Worm (Caenorhabditis elegans) whole organism, midembryonic: ENCODE results near the gene pxf-1.

Source experiments
- T22C8.4 ChIP-seq: fragments of 200-800 bp; sonication (Bioruptor generic); IDR thresholded peaks from 2 replicates; pipeline ENCODE4 v1.3.6; 2022; ENCODE audit warnings: missing genetic modification characterization, missing compliant biosample characterization
- cog-1 ChIP-seq: sonication (generic microtip); optimal IDR thresholded peaks from 2 replicates; lab custom pipeline; 2016; ENCODE audit warnings: missing genetic modification characterization, missing compliant biosample characterization
- flt-1 ChIP-seq: fragments of 200-800 bp; sonication (Bioruptor generic); IDR thresholded peaks from 2 replicates; pipeline ENCODE4 v1.3.6; 2022; ENCODE audit warnings: missing genetic modification characterization, missing compliant biosample characterization
- klf-2 ChIP-seq: fragments of 200-800 bp; sonication (Bioruptor generic); conservative IDR thresholded peaks from 2 replicates; pipeline ENCODE4 v1.3.6; 2022; ENCODE audit warnings: missing genetic modification reagents, missing genetic modification characterization, missing compliant biosample characterization
- med-1 ChIP-seq: sonication (generic microtip); optimal IDR thresholded peaks from 2 replicates; lab custom pipeline; 2017; ENCODE audit warnings: missing genetic modification characterization, mild to moderate bottlenecking, missing compliant biosample characterization, antibody characterized with exemption, missing genetic modification reagents; ENCODE audit not compliant: insufficient read depth
- ref-1 ChIP-seq: fragments of 200-800 bp; sonication (Bioruptor generic); conservative IDR thresholded peaks from 2 replicates; pipeline ENCODE4 v1.3.6; 2022; ENCODE audit warnings: missing genetic modification reagents, missing genetic modification characterization, missing compliant biosample characterization
- tab-1 ChIP-seq: fragments of 200-800 bp; sonication (Bioruptor generic); IDR thresholded peaks from 2 replicates; pipeline ENCODE4 v1.3.6; 2022; ENCODE audit warnings: missing genetic modification characterization, missing compliant biosample characterization
- ztf-23 ChIP-seq: fragments of 200-800 bp; sonication (Bioruptor generic); IDR thresholded peaks from 2 replicates; pipeline ENCODE4 v1.3.6; 2022; ENCODE audit warnings: missing genetic modification reagents, missing genetic modification characterization, missing compliant biosample characterization
- ztf-29 ChIP-seq: fragments of 200-800 bp; sonication (Bioruptor generic); IDR thresholded peaks from 2 replicates; pipeline ENCODE4 v1.3.6; 2022; ENCODE audit warnings: missing genetic modification reagents, missing genetic modification characterization, missing compliant biosample characterization

The pxf-1 gene

ce11 chrIV:10137804-10138203 is 36.3 kb downstream of the pxf-1 start, which contains the start of gene K08F4.12:
K08F4.12 (plus strand) TSS chrIV:10138104.
- TF ChIP-seq klf-2: no peak
- no peak for TF ChIP-seq ztf-23 (GFP tag; lab: Robert Waterston, UW)
- TF ChIP-seq ref-1 (GFP tag; lab: Robert Waterston, UW): no peak
- TF ChIP-seq med-1 (GFP tag; lab: Kevin White, UChicago): no peak
- no peak for TF ChIP-seq T22C8.4
- no peak for TF ChIP-seq tab-1 (GFP tag; lab: Robert Waterston, UW)
- TF ChIP-seq cog-1: no peak
- TF ChIP-seq ztf-29 (GFP tag; lab: Robert Waterston, UW): no peak
- TF ChIP-seq flt-1 (GFP tag; lab: Robert Waterston, UW): no peak

ce11 chrIV:10135817-10136216 is 38.3 kb downstream of the pxf-1 start, which contains the start of gene K08F4.5:
K08F4.5 (minus strand) TSS chrIV:10135917.
- TF ChIP-seq klf-2: no peak

ce11 chrIV:10129957-10130356 is 44.2 kb downstream of the pxf-1 start, which contains the start of gene glt-3:
glt-3 (plus strand) TSS chrIV:10130257.
- no peak for TF ChIP-seq T22C8.4
- no peak for TF ChIP-seq med-1 (GFP tag; lab: Kevin White, UChicago)
- no peak for TF ChIP-seq cog-1
- no peak for TF ChIP-seq tab-1 (GFP tag; lab: Robert Waterston, UW)
- TF ChIP-seq klf-2: no peak
- no peak for TF ChIP-seq ztf-23 (GFP tag; lab: Robert Waterston, UW)
- no peak for TF ChIP-seq ztf-29 (GFP tag; lab: Robert Waterston, UW)
- TF ChIP-seq flt-1 (GFP tag; lab: Robert Waterston, UW): no peak
- no peak for TF ChIP-seq ref-1 (GFP tag; lab: Robert Waterston, UW)

- TF ChIP-seq ztf-23 (GFP tag; lab: Robert Waterston, UW) (peak; percentile 50; the same call in 1 of the 2 replicates), flt-1 (GFP tag; lab: Robert Waterston, UW) (no peak), klf-2 (no peak), ztf-29 (GFP tag; lab: Robert Waterston, UW) (no peak), cog-1 (no peak), tab-1 (GFP tag; lab: Robert Waterston, UW) (no peak), T22C8.4 (no peak)
Measured at ce11 chrIV:10128906-10129386, 45.2 kb downstream of the pxf-1 start, which contains the start of the genes gtbp-1 and K08F4.3. gtbp-1 (minus strand) TSS chrIV:10128956. K08F4.3 (plus strand) TSS chrIV:10129257.

ce11 chrIV:10128446-10128845 is 45.7 kb downstream of the pxf-1 start:
- TF ChIP-seq cog-1 (no peak), flt-1 (GFP tag; lab: Robert Waterston, UW) (no peak), T22C8.4 (no peak)

ce11 chrIV:10126544-10126943 is 47.6 kb downstream of the pxf-1 start, which contains the start of gene ctf-18:
ctf-18 (minus strand) TSS chrIV:10126644.
- TF ChIP-seq cog-1: no peak
- TF ChIP-seq tab-1 (GFP tag; lab: Robert Waterston, UW): no peak
- TF ChIP-seq klf-2: no peak
- TF ChIP-seq med-1 (GFP tag; lab: Kevin White, UChicago): no peak
- no peak for TF ChIP-seq ref-1 (GFP tag; lab: Robert Waterston, UW)
- no peak for TF ChIP-seq ztf-23 (GFP tag; lab: Robert Waterston, UW)
- TF ChIP-seq flt-1 (GFP tag; lab: Robert Waterston, UW): no peak
- no peak for TF ChIP-seq ztf-29 (GFP tag; lab: Robert Waterston, UW)
- TF ChIP-seq T22C8.4: no peak

DNA sequence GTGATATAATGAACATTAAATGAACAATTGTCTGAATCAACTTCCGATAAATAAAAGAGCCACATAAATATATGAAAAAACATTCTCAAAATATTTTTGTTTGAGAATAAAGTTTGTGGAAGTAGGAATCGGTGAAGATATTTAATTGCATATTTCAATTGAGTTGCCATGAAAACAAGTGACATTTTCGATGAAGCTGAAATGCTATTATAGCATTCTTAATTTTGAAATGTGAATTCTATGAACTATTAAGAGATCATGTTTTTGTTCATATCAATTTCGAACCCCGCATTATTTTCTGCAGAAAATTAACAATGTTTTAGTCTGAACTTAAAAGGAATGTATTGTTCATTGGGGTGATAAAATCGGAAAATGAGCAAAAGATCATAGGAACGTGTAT is 51.9 kb downstream of the pxf-1 start, which contains the start of gene irld-21:
TSS of gene irld-21 (minus strand) at position 101 of the 400 bp plus-strand sequence.
- TF ChIP-seq klf-2 (no peak), ztf-29 (GFP tag; lab: Robert Waterston, UW) (no peak), med-1 (GFP tag; lab: Kevin White, UChicago) (no peak), ref-1 (GFP tag; lab: Robert Waterston, UW) (no peak), tab-1 (GFP tag; lab: Robert Waterston, UW) (no peak)

DNA sequence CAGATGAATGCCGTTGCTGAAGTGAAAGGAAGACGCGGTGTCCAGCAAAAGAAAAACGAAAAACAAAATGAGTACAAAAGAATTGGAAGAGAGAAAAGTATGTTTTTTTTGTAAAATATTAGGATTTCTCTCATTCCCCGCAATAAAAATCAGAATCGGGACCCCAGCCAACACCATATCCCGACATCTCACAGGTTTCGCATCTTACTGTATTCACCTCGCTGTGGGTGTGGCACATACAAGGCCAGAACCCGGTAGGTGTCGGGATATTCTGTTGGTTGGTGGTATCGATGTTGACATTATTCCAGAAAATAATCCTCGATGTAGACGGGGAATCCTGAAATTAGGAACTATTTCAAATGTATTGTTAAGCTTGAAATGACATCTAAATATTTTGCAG is 57.4 kb downstream of the pxf-1 start:
- TF ChIP-seq med-1 (GFP tag; lab: Kevin White, UChicago): no peak
- TF ChIP-seq T22C8.4: no peak
- no peak for TF ChIP-seq tab-1 (GFP tag; lab: Robert Waterston, UW)
- no peak for TF ChIP-seq klf-2
- TF ChIP-seq ref-1 (GFP tag; lab: Robert Waterston, UW): no peak
- TF ChIP-seq ztf-29 (GFP tag; lab: Robert Waterston, UW): no peak
- TF ChIP-seq cog-1: no peak
- no peak for TF ChIP-seq flt-1 (GFP tag; lab: Robert Waterston, UW)
- no peak for TF ChIP-seq ztf-23 (GFP tag; lab: Robert Waterston, UW)

ce11 chrIV:10115142-10115541 is 59.0 kb downstream of the pxf-1 start, which contains the start of gene C04G2.10:
C04G2.10 (plus strand) TSS chrIV:10115442.
- no peak for TF ChIP-seq ref-1 (GFP tag; lab: Robert Waterston, UW)
- TF ChIP-seq klf-2: no peak
- TF ChIP-seq tab-1 (GFP tag; lab: Robert Waterston, UW): no peak
- no peak for TF ChIP-seq ztf-29 (GFP tag; lab: Robert Waterston, UW)
- no peak for TF ChIP-seq med-1 (GFP tag; lab: Kevin White, UChicago)
- TF ChIP-seq T22C8.4: no peak
- TF ChIP-seq flt-1 (GFP tag; lab: Robert Waterston, UW): no peak
- TF ChIP-seq cog-1: no peak
- no peak for TF ChIP-seq ztf-23 (GFP tag; lab: Robert Waterston, UW)
